Worm (Caenorhabditis elegans) whole organism, L2 larva: ENCODE data around the gene F37C12.21.

Source experiments
- C34F6.9 ChIP-seq: fragments of 150-350 bp; optimal IDR thresholded peaks from 2 replicates; lab custom pipeline; 2014; ENCODE audit warnings: missing biosample characterization, missing genetic modification characterization
- F13H6.1 ChIP-seq: sonication (generic microtip); optimal IDR thresholded peaks from 2 replicates; lab custom pipeline; 2016; ENCODE audit warnings: missing genetic modification characterization, missing compliant biosample characterization
- R02D3.7 ChIP-seq: fragments of 150-350 bp; optimal IDR thresholded peaks from 2 replicates; lab custom pipeline; 2014; ENCODE audit warnings: missing biosample characterization, missing genetic modification characterization
- Y55F3AM.14 ChIP-seq: fragments of 200-800 bp; sonication (Bioruptor generic); optimal IDR thresholded peaks from 2 replicates; lab custom pipeline; 2018; ENCODE audit warnings: mild to moderate bottlenecking, missing genetic modification characterization, missing compliant biosample characterization
- ZK546.5 ChIP-seq: sonication (generic microtip); optimal IDR thresholded peaks from 2 replicates; lab custom pipeline; 2017; ENCODE audit warnings: missing biosample characterization, missing genetic modification characterization
- alr-1 ChIP-seq: fragments of 150-350 bp; optimal IDR thresholded peaks from 2 replicates; lab custom pipeline; 2014; ENCODE audit warnings: missing biosample characterization, missing genetic modification characterization
- aly-2 ChIP-seq: fragments of 150-350 bp; optimal IDR thresholded peaks from 2 replicates; lab custom pipeline; 2014; ENCODE audit warnings: missing biosample characterization, missing genetic modification characterization
- ama-1 ChIP-seq: fragments of 150-350 bp; optimal IDR thresholded peaks from 2 replicates; lab custom pipeline; 2018; ENCODE audit warnings: inconsistent platforms
- blmp-1 ChIP-seq: sonication (generic microtip); optimal IDR thresholded peaks from 2 replicates; lab custom pipeline; 2017; ENCODE audit warnings: missing genetic modification characterization, mild to moderate bottlenecking, missing compliant biosample characterization, antibody characterized with exemption, moderate library complexity; ENCODE audit not compliant: insufficient read depth
- ceh-16 ChIP-seq: fragments of 150-350 bp; optimal IDR thresholded peaks from 2 replicates; lab custom pipeline; 2014; ENCODE audit warnings: missing biosample characterization, missing genetic modification characterization
- ceh-82 ChIP-seq: fragments of 150-350 bp; optimal IDR thresholded peaks from 2 replicates; lab custom pipeline; 2014; ENCODE audit warnings: missing biosample characterization, missing genetic modification characterization
- crh-2 ChIP-seq: sonication (generic microtip); optimal IDR thresholded peaks from 2 replicates; lab custom pipeline; 2017; ENCODE audit warnings: missing biosample characterization, missing genetic modification characterization
- egl-27 ChIP-seq: sonication (generic microtip); optimal IDR thresholded peaks from 3 replicates; lab custom pipeline; 2017; ENCODE audit warnings: missing biosample characterization, missing genetic modification reagents, missing genetic modification characterization
- elt-1 ChIP-seq: fragments of 150-350 bp; optimal IDR thresholded peaks from 2 replicates; lab custom pipeline; 2014; ENCODE audit warnings: missing biosample characterization, missing genetic modification characterization
- fos-1 ChIP-seq: fragments of 150-350 bp; optimal IDR thresholded peaks from 2 replicates; lab custom pipeline; 2014; ENCODE audit warnings: missing biosample characterization, missing genetic modification characterization
- gmeb-1 ChIP-seq: fragments of 150-350 bp; optimal IDR thresholded peaks from 2 replicates; lab custom pipeline; 2014; ENCODE audit warnings: missing biosample characterization, missing genetic modification characterization
- lin-11 ChIP-seq: fragments of 150-350 bp; sonication (generic microtip); optimal IDR thresholded peaks from 2 replicates; lab custom pipeline; 2014; ENCODE audit warnings: missing biosample characterization, missing genetic modification characterization, inconsistent platforms, mixed read lengths
- lin-13 ChIP-seq: fragments of 150-350 bp; optimal IDR thresholded peaks from 2 replicates; lab custom pipeline; 2014; ENCODE audit warnings: missing biosample characterization, missing genetic modification reagents, missing genetic modification characterization
- lsy-2 ChIP-seq, 2 experiments: fragments of 150-350 bp in 1 of 2; sonication (generic microtip) in 1 of 2; optimal IDR thresholded peaks; 2 replicates each; lab custom pipeline; 2014 to 2017; ENCODE audit warnings: missing biosample characterization in 2 of 2, missing genetic modification characterization in 2 of 2
- mab-5 ChIP-seq: fragments of 150-350 bp; optimal IDR thresholded peaks from 2 replicates; lab custom pipeline; 2014; ENCODE audit warnings: missing biosample characterization, missing genetic modification characterization
- mbf-1 ChIP-seq: sonication (generic microtip); optimal IDR thresholded peaks from 2 replicates; lab custom pipeline; 2017; ENCODE audit warnings: missing biosample characterization, missing genetic modification characterization
- mdl-1 ChIP-seq, 2 experiments: fragments of 150-350 bp in 1 of 2; sonication (generic microtip) in 1 of 2; optimal IDR thresholded peaks; 2 replicates each; lab custom pipeline; 2017; ENCODE audit warnings: missing biosample characterization in 2 of 2, missing genetic modification characterization in 2 of 2
- nhr-10 ChIP-seq: sonication (generic microtip); optimal IDR thresholded peaks from 2 replicates; lab custom pipeline; 2017; ENCODE audit warnings: missing biosample characterization, missing genetic modification characterization
- nhr-12 ChIP-seq: fragments of 150-350 bp; optimal IDR thresholded peaks from 2 replicates; lab custom pipeline; 2014; ENCODE audit warnings: missing biosample characterization, missing genetic modification characterization
- nhr-129 ChIP-seq: fragments of 150-350 bp; optimal IDR thresholded peaks from 2 replicates; lab custom pipeline; 2014; ENCODE audit warnings: missing biosample characterization, missing genetic modification characterization
- nhr-21 ChIP-seq: fragments of 150-350 bp; optimal IDR thresholded peaks from 2 replicates; lab custom pipeline; 2014; ENCODE audit warnings: missing biosample characterization, missing genetic modification characterization
- nhr-23 ChIP-seq: fragments of 150-350 bp; optimal IDR thresholded peaks from 2 replicates; lab custom pipeline; 2014; ENCODE audit warnings: missing biosample characterization, missing genetic modification reagents, missing genetic modification characterization
- nhr-25 ChIP-seq: fragments of 150-350 bp; sonication (generic microtip); optimal IDR thresholded peaks from 3 replicates; lab custom pipeline; 2014; ENCODE audit warnings: missing biosample characterization, missing genetic modification characterization
- nhr-6 ChIP-seq: fragments of 150-350 bp; optimal IDR thresholded peaks from 2 replicates; lab custom pipeline; 2014; ENCODE audit warnings: missing biosample characterization, missing genetic modification characterization
- nhr-77 ChIP-seq: fragments of 150-350 bp; optimal IDR thresholded peaks from 2 replicates; lab custom pipeline; 2014; ENCODE audit warnings: missing biosample characterization, missing genetic modification characterization
- peb-1 ChIP-seq: fragments of 150-350 bp; optimal IDR thresholded peaks from 2 replicates; lab custom pipeline; 2014; ENCODE audit warnings: missing biosample characterization, missing genetic modification characterization
- sem-4 ChIP-seq: fragments of 150-350 bp; optimal IDR thresholded peaks from 2 replicates; lab custom pipeline; 2014; ENCODE audit warnings: missing biosample characterization, missing genetic modification reagents, missing genetic modification characterization
- skn-1 ChIP-seq: sonication (generic microtip); optimal IDR thresholded peaks from 2 replicates; lab custom pipeline; 2017; ENCODE audit warnings: missing biosample characterization, missing genetic modification characterization
- sma-3 ChIP-seq: sonication (generic microtip); optimal IDR thresholded peaks from 2 replicates; lab custom pipeline; 2016; ENCODE audit warnings: missing genetic modification reagents, missing genetic modification characterization, missing compliant biosample characterization
- sma-9 ChIP-seq, 2 experiments: fragments of 150-350 bp in 1 of 2; sonication (generic microtip) in 1 of 2; optimal IDR thresholded peaks; 2 replicates each; lab custom pipeline; 2014 to 2016; ENCODE audit warnings: missing genetic modification characterization in 2 of 2, mild to moderate bottlenecking in 1 of 2, missing biosample characterization in 1 of 2, missing compliant biosample characterization in 1 of 2, missing genetic modification reagents in 1 of 2, moderate library complexity in 1 of 2
- snpc-4 ChIP-seq: fragments of 150-350 bp; optimal IDR thresholded peaks from 2 replicates; lab custom pipeline; 2014; ENCODE audit warnings: missing biosample characterization, missing genetic modification characterization
- unc-39 ChIP-seq: fragments of 150-350 bp; optimal IDR thresholded peaks from 2 replicates; lab custom pipeline; 2014; ENCODE audit warnings: missing biosample characterization, missing genetic modification characterization
- unc-55 ChIP-seq: fragments of 150-350 bp; sonication (generic microtip); optimal IDR thresholded peaks from 3 replicates; lab custom pipeline; 2014; ENCODE audit warnings: missing biosample characterization, missing genetic modification reagents, missing genetic modification characterization
- zag-1 ChIP-seq: fragments of 150-350 bp; optimal IDR thresholded peaks from 2 replicates; lab custom pipeline; 2014; ENCODE audit warnings: missing biosample characterization, missing genetic modification characterization
- ztf-1 ChIP-seq: fragments of 200-800 bp; sonication (Bioruptor generic); conservative IDR thresholded peaks from 2 replicates; pipeline ENCODE4 v1.3.6; 2022; ENCODE audit warnings: missing genetic modification characterization, missing compliant biosample characterization
- ztf-11 ChIP-seq: sonication (generic microtip); optimal IDR thresholded peaks from 2 replicates; lab custom pipeline; 2017; ENCODE audit warnings: missing biosample characterization, missing genetic modification characterization

F37C12.21 gene

ce11 chrIII:7167568-7167937 lies 20.6 kb upstream of the F37C12.21 start, which contains the start of gene acs-4:
Gene acs-4, plus strand, starts transcription at chrIII:7167838.
- TF ChIP-seq elt-1 (tag; lab: Kevin White, UChicago) = no peak
- TF ChIP-seq lin-13 = no peak

ce11 chrIII:7170090-7170489 lies 18.1 kb upstream of the F37C12.21 start:
- TF ChIP-seq alr-1 (no peak), nhr-23 (no peak), unc-39 (tag; lab: Kevin White, UChicago) (no peak), fos-1 (no peak), nhr-10 (tag; lab: Kevin White, UChicago) (no peak), nhr-129 (no peak), sma-9 (GFP tag; optimal IDR thresholded peaks at IDR 0.05; lab: Kevin White, UChicago) (no peak), sma-9 (tag; optimal IDR thresholded peaks at IDR 0.05; lab: Kevin White, UChicago) (no peak), nhr-77 (no peak), aly-2 (no peak), sma-3 (GFP tag; lab: Kevin White, UChicago) (no peak), C34F6.9 (tag; lab: Kevin White, UChicago) (no peak), ZK546.5 (tag; lab: Kevin White, UChicago) (no peak), ceh-82 (no peak), F13H6.1 (no peak), unc-55 (GFP tag; lab: Kevin White, UChicago) (no peak), nhr-12 (tag; lab: Kevin White, UChicago) (no peak), skn-1 (tag; lab: Kevin White, UChicago) (no peak), mdl-1 (tag; optimal IDR thresholded peaks at IDR 0.05; lab: Kevin White, UChicago) (no peak)

ce11 chrIII:7178497-7178896 lies 9.7 kb upstream of the F37C12.21 start:
- no peak for TF ChIP-seq nhr-10 (tag; lab: Kevin White, UChicago)
- TF ChIP-seq unc-55 (GFP tag; lab: Kevin White, UChicago) = no peak
- no peak for TF ChIP-seq R02D3.7
- TF ChIP-seq ztf-1 (GFP tag; lab: Robert Waterston, UW) = no peak
- no peak for TF ChIP-seq sma-9 (GFP tag; optimal IDR thresholded peaks at IDR 0.05; lab: Kevin White, UChicago)
- TF ChIP-seq sma-9 (tag; optimal IDR thresholded peaks at IDR 0.05; lab: Kevin White, UChicago) = no peak
- no peak for TF ChIP-seq sem-4 (tag; lab: Kevin White, UChicago)
- no peak for TF ChIP-seq mbf-1
- no peak for TF ChIP-seq nhr-129
- TF ChIP-seq blmp-1 = no peak
- no peak for TF ChIP-seq egl-27 (tag; lab: Kevin White, UChicago)
- no peak for TF ChIP-seq crh-2
- no peak for TF ChIP-seq F13H6.1
- TF ChIP-seq nhr-23 = no peak
- no peak for TF ChIP-seq snpc-4 (tag; lab: Kevin White, UChicago)
- TF ChIP-seq ama-1 (lab: Kevin White, UChicago) = no peak
- no peak for TF ChIP-seq aly-2
- no peak for TF ChIP-seq lsy-2 (tag; optimal IDR thresholded peaks at IDR 0.05; lab: Kevin White, UChicago)
- TF ChIP-seq ztf-11 = no peak
- no peak for TF ChIP-seq skn-1 (tag; lab: Kevin White, UChicago)
- TF ChIP-seq, all 48 proteins: peak for 0

ce11 chrIII:7179538-7180301 lies 8.4 kb upstream of the F37C12.21 start, which contains the start of the genes rps-14 and rpl-36:
Gene rps-14, minus strand, starts transcription at chrIII:7179588.
Gene rpl-36, plus strand, starts transcription at chrIII:7180251.
- TF ChIP-seq egl-27 (tag; lab: Kevin White, UChicago) = peak; percentile 91
- TF ChIP-seq peb-1 (tag; lab: Kevin White, UChicago) = no peak
- peak; percentile 95 for TF ChIP-seq C34F6.9 (tag; lab: Kevin White, UChicago)
- peak in 1 of 2 experiments; percentile 19 for TF ChIP-seq mdl-1 (tag; optimal IDR thresholded peaks at IDR 0.05; lab: Kevin White, UChicago)
- TF ChIP-seq ama-1 (lab: Kevin White, UChicago) = peak; percentile 87
- peak; percentile 87 for TF ChIP-seq ZK546.5 (tag; lab: Kevin White, UChicago)
- TF ChIP-seq alr-1 = no peak
- TF ChIP-seq unc-55 (GFP tag; lab: Kevin White, UChicago) = peak; percentile 93
- TF ChIP-seq crh-2 = peak; percentile 94
- TF ChIP-seq sem-4 (tag; lab: Kevin White, UChicago) = peak; percentile 78
- TF ChIP-seq gmeb-1 (tag; lab: Kevin White, UChicago) = peak; percentile 88
- no peak for TF ChIP-seq unc-39 (tag; lab: Kevin White, UChicago)
- no peak for TF ChIP-seq ztf-11
- TF ChIP-seq elt-1 (tag; lab: Kevin White, UChicago) = no peak
- peak; percentile 74 for TF ChIP-seq mab-5 (tag; lab: Kevin White, UChicago)
- TF ChIP-seq fos-1 = peak; percentile 71
- TF ChIP-seq lin-11 (tag; lab: Kevin White, UChicago) = peak; percentile 79
- TF ChIP-seq nhr-77 = peak; percentile 23
- peak; percentile 91 for TF ChIP-seq nhr-21 (tag; lab: Kevin White, UChicago)
- peak; percentile 83 to 96 for TF ChIP-seq lsy-2 (tag; optimal IDR thresholded peaks at IDR 0.05; lab: Kevin White, UChicago)
- TF ChIP-seq R02D3.7 = peak; percentile 44
- peak; percentile 88 for TF ChIP-seq nhr-129
- no peak for TF ChIP-seq mbf-1
- no peak for TF ChIP-seq nhr-23
- peak; percentile 83 for TF ChIP-seq F13H6.1
- peak; percentile 93 for TF ChIP-seq nhr-25
- TF ChIP-seq nhr-6 = peak; percentile 91
- no peak for TF ChIP-seq skn-1 (tag; lab: Kevin White, UChicago)
- TF ChIP-seq zag-1 (tag; lab: Kevin White, UChicago) = no peak
- peak; percentile 47 for TF ChIP-seq nhr-10 (tag; lab: Kevin White, UChicago)
- TF ChIP-seq ceh-82 = peak; percentile 23
- peak; percentile 74 for TF ChIP-seq ceh-16 (tag; lab: Kevin White, UChicago)
- TF ChIP-seq lin-13 = peak; percentile 91
- TF ChIP-seq Y55F3AM.14 (GFP tag; lab: Kevin White, UChicago) = no peak
- TF ChIP-seq sma-3 (GFP tag; lab: Kevin White, UChicago) = peak; percentile 90
- TF ChIP-seq sma-9 (GFP tag; optimal IDR thresholded peaks at IDR 0.05; lab: Kevin White, UChicago) = peak; percentile 88
- no peak for TF ChIP-seq sma-9 (tag; optimal IDR thresholded peaks at IDR 0.05; lab: Kevin White, UChicago)
- TF ChIP-seq snpc-4 (tag; lab: Kevin White, UChicago) = peak; percentile 74
